Worm (Caenorhabditis elegans) whole organism, L2 larva: ENCODE data around the gene nhr-118.

Experiments used
- ZK546.5 ChIP-seq: sonication (generic microtip); optimal IDR thresholded peaks from 2 replicates; lab custom pipeline; 2017; ENCODE audit warnings: missing biosample characterization, missing genetic modification characterization
- aly-2 ChIP-seq: fragments of 150-350 bp; optimal IDR thresholded peaks from 2 replicates; lab custom pipeline; 2014; ENCODE audit warnings: missing biosample characterization, missing genetic modification characterization
- ama-1 ChIP-seq: fragments of 150-350 bp; optimal IDR thresholded peaks from 2 replicates; lab custom pipeline; 2018; ENCODE audit warnings: inconsistent platforms
- blmp-1 ChIP-seq: sonication (generic microtip); optimal IDR thresholded peaks from 2 replicates; lab custom pipeline; 2017; ENCODE audit warnings: missing genetic modification characterization, mild to moderate bottlenecking, missing compliant biosample characterization, antibody characterized with exemption, moderate library complexity; ENCODE audit not compliant: insufficient read depth
- ceh-82 ChIP-seq: fragments of 150-350 bp; optimal IDR thresholded peaks from 2 replicates; lab custom pipeline; 2014; ENCODE audit warnings: missing biosample characterization, missing genetic modification characterization
- lin-39 ChIP-seq: fragments of 150-350 bp; optimal IDR thresholded peaks from 2 replicates; lab custom pipeline; 2014; ENCODE audit warnings: missing biosample characterization, missing genetic modification reagents, missing genetic modification characterization
- mdl-1 ChIP-seq, 2 experiments: fragments of 150-350 bp in 1 of 2; sonication (generic microtip) in 1 of 2; optimal IDR thresholded peaks; 2 replicates each; lab custom pipeline; 2017; ENCODE audit warnings: missing biosample characterization in 2 of 2, missing genetic modification characterization in 2 of 2
- nhr-11 ChIP-seq: fragments of 150-350 bp; optimal IDR thresholded peaks from 2 replicates; lab custom pipeline; 2014; ENCODE audit warnings: missing biosample characterization, missing genetic modification characterization
- nhr-12 ChIP-seq: fragments of 150-350 bp; optimal IDR thresholded peaks from 2 replicates; lab custom pipeline; 2014; ENCODE audit warnings: missing biosample characterization, missing genetic modification characterization
- nhr-77 ChIP-seq: fragments of 150-350 bp; optimal IDR thresholded peaks from 2 replicates; lab custom pipeline; 2014; ENCODE audit warnings: missing biosample characterization, missing genetic modification characterization
- skn-1 ChIP-seq: sonication (generic microtip); optimal IDR thresholded peaks from 2 replicates; lab custom pipeline; 2017; ENCODE audit warnings: missing biosample characterization, missing genetic modification characterization
- snpc-4 ChIP-seq: fragments of 150-350 bp; optimal IDR thresholded peaks from 2 replicates; lab custom pipeline; 2014; ENCODE audit warnings: missing biosample characterization, missing genetic modification characterization
- zag-1 ChIP-seq: fragments of 150-350 bp; optimal IDR thresholded peaks from 2 replicates; lab custom pipeline; 2014; ENCODE audit warnings: missing biosample characterization, missing genetic modification characterization

DNA sequence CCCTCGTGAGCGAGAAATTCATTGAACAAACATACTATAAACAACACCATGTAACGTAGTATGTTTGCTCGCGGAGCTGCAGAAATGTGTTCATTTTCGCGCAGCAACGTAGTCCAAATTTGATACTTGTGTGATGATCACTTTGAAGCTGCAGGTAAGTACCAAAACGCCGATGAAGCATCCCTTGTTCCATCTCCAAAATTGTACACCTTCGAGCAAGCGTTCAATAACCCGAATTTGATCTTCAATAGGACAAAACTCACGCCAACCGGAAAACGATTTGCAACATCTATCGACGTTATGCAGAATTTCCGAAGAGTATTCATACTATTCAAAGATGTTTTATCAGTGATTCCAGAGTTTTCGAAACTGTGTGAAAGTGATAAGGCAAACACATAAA, 3.0 kb downstream of the nhr-118 start, which contains the start of gene Y47D7A.3:
- no peak for TF ChIP-seq skn-1 (tag; lab: Kevin White, UChicago)
- TF ChIP-seq ama-1: no peak
- TF ChIP-seq blmp-1 (tag; lab: Kevin White, UChicago): no peak
- no peak for TF ChIP-seq ZK546.5 (tag; lab: Kevin White, UChicago)
- no peak for TF ChIP-seq nhr-77 (tag; lab: Kevin White, UChicago)
- TF ChIP-seq nhr-11 (tag; lab: Kevin White, UChicago): no peak
- no peak for TF ChIP-seq aly-2 (tag; lab: Kevin White, UChicago)
- no peak for TF ChIP-seq ceh-82 (tag; lab: Kevin White, UChicago)
- no peak for TF ChIP-seq mdl-1 (tag; optimal IDR thresholded peaks at IDR 0.05; lab: Kevin White, UChicago)
- TF ChIP-seq snpc-4 (tag; lab: Kevin White, UChicago): no peak
- TF ChIP-seq lin-39 (tag; lab: Kevin White, UChicago): no peak
- TF ChIP-seq zag-1 (tag; lab: Kevin White, UChicago): no peak
- no peak for TF ChIP-seq nhr-12 (tag; lab: Kevin White, UChicago)
